Worm (Caenorhabditis elegans): Measurements from ENCODE around the gene pap-3.

DNA sequence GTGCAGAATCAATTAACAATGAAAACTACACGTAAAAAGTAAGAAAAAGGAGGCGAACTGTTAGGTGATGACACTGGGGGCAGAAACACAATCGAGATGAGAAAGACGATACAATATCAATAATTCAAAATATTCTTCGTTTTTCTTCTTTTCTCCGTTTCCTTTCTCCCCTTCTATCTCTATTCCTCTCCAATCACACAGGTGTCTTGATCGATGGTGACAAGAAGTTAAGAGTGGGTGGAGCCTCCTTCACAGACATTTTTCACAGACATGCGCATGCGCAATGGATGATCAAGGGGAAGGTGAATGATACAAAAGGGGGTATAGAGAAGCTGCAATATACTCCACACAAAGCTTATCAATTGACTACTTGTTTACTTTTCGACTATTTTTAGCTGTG is 38.4 kb upstream of the pap-3 start:
- no peak for TF ChIP-seq ceh-14 (tag; optimal IDR thresholded peaks at IDR 0.05)
- TF ChIP-seq hlh-6 (tag; optimal IDR thresholded peaks at IDR 0.05) = no peak
- no peak for TF ChIP-seq odd-2 (tag; optimal IDR thresholded peaks at IDR 0.05)
- TF ChIP-seq pros-1 (tag; optimal IDR thresholded peaks at IDR 0.05) = no peak

All from whole organism, late embryonic.